Worm (Caenorhabditis elegans): Measurements from ENCODE around the gene F45E4.5.

- TF ChIP-seq ets-4 (GFP tag; optimal IDR thresholded peaks at IDR 0.05) (no peak), ceh-40 (GFP tag; IDR thresholded peaks at IDR 0.05) (no peak)
Observed at ce11 chrIV:7586972-7587371, 41.9 kb downstream of the F45E4.5 start.
